Fruit fly (Drosophila melanogaster) whole organism, wandering third instar larva: Measurements from ENCODE around the gene CG7896.

Experiments
- CG32264 ChIP-seq: fragments of 200-800 bp; sonication (Bioruptor generic); optimal IDR thresholded peaks from 2 replicates; lab custom pipeline; 2016; ENCODE audit warnings: missing biosample characterization, missing genetic modification characterization
- CG9705 ChIP-seq: fragments of 200-800 bp; sonication (Bioruptor generic); optimal IDR thresholded peaks from 2 replicates; lab custom pipeline; 2018; ENCODE audit warnings: missing biosample characterization, mild to moderate bottlenecking, missing genetic modification characterization
- CrebA ChIP-seq: fragments of 200-800 bp; sonication (Bioruptor generic); optimal IDR thresholded peaks from 2 replicates; lab custom pipeline; 2016; ENCODE audit warnings: missing biosample characterization, mild to moderate bottlenecking, missing genetic modification characterization, borderline replicate concordance
- Dfd ChIP-seq: fragments of >200 bp; optimal IDR thresholded peaks from 2 replicates; lab custom pipeline; 2017; ENCODE audit warnings: missing biosample characterization, missing genetic modification characterization
- Dif ChIP-seq: fragments of 200-275, 200-300 bp; sonication (Bioruptor generic); optimal IDR thresholded peaks from 2 replicates; lab custom pipeline; 2018; ENCODE audit warnings: missing biosample characterization, missing genetic modification characterization; ENCODE audit not compliant: partially characterized antibody
- GATAd ChIP-seq: sonication (Bioruptor generic); optimal IDR thresholded peaks from 2 replicates; lab custom pipeline; 2016; ENCODE audit warnings: missing biosample characterization, missing genetic modification characterization
- HLH106 ChIP-seq: fragments of 200-800 bp; optimal IDR thresholded peaks from 3 replicates; lab custom pipeline; 2019; ENCODE audit warnings: missing biosample characterization, mild to moderate bottlenecking, missing genetic modification characterization, moderate library complexity
- Hnf4 ChIP-seq: fragments of 200-800 bp; sonication (Bioruptor generic); optimal IDR thresholded peaks from 2 replicates; lab custom pipeline; 2016; ENCODE audit warnings: missing biosample characterization, mild to moderate bottlenecking, missing genetic modification characterization
- Hr78 ChIP-seq: fragments of >200 bp; optimal IDR thresholded peaks from 2 replicates; lab custom pipeline; 2017; ENCODE audit warnings: missing biosample characterization, missing genetic modification characterization
- Jra ChIP-seq: sonication (Bioruptor generic); optimal IDR thresholded peaks from 2 replicates; lab custom pipeline; 2016; ENCODE audit warnings: missing biosample characterization, missing genetic modification characterization
- Mio ChIP-seq: sonication (Bioruptor generic); optimal IDR thresholded peaks from 2 replicates; lab custom pipeline; 2016; ENCODE audit warnings: missing biosample characterization, missing genetic modification characterization
- Myc ChIP-seq: fragments of >200 bp; optimal IDR thresholded peaks from 2 replicates; lab custom pipeline; 2017
- N ChIP-seq: fragments of >200 bp; optimal IDR thresholded peaks from 2 replicates; lab custom pipeline; 2018; ENCODE audit warnings: missing biosample characterization, missing external identifiers, missing genetic modification characterization
- OdsH ChIP-seq: fragments of 200-800 bp; sonication (Bioruptor generic); optimal IDR thresholded peaks from 2 replicates; lab custom pipeline; 2016; ENCODE audit warnings: missing biosample characterization, mild to moderate bottlenecking, missing genetic modification characterization
- Rel ChIP-seq, 2 experiments: fragments of 200-800 bp; sonication (Bioruptor generic) in 1 of 2; optimal IDR thresholded peaks; 2 replicates in 1 of 2; 3 replicates in 1 of 2; lab custom pipeline; 2016 to 2019; ENCODE audit warnings: mild to moderate bottlenecking in 2 of 2, missing biosample characterization in 2 of 2, missing genetic modification characterization in 2 of 2, moderate library complexity in 1 of 2
- Sp1 ChIP-seq: fragments of 200-800 bp; sonication (Bioruptor generic); optimal IDR thresholded peaks from 3 replicates; lab custom pipeline; 2019; ENCODE audit warnings: missing biosample characterization, mild to moderate bottlenecking, missing genetic modification characterization, moderate library complexity
- br ChIP-seq: fragments of 200-800 bp; sonication (Bioruptor generic); optimal IDR thresholded peaks from 2 replicates; lab custom pipeline; 2016; ENCODE audit warnings: missing biosample characterization, missing genetic modification characterization
- brk ChIP-seq: fragments of 200-800 bp; sonication (Bioruptor generic); optimal IDR thresholded peaks from 2 replicates; lab custom pipeline; 2016; ENCODE audit warnings: missing biosample characterization, mild to moderate bottlenecking, missing genetic modification characterization
- dl ChIP-seq, 2 experiments: fragments of 175-275, 200-275 bp in 1 of 2; fragments of 200-275 bp in 1 of 2; sonication (Bioruptor generic); optimal IDR thresholded peaks; lab custom pipeline; 2018; ENCODE audit warnings: mild to moderate bottlenecking in 2 of 2, missing biosample characterization in 2 of 2, missing genetic modification characterization in 2 of 2, moderate library complexity in 2 of 2; ENCODE audit not compliant: partially characterized antibody in 2 of 2, insufficient read depth in 1 of 2
- dsf ChIP-seq: sonication (Bioruptor generic); optimal IDR thresholded peaks from 2 replicates; lab custom pipeline; 2016; ENCODE audit warnings: missing biosample characterization, missing genetic modification characterization, borderline replicate concordance
- ey ChIP-seq: fragments of 200-800 bp; sonication (Bioruptor generic); optimal IDR thresholded peaks from 2 replicates; lab custom pipeline; 2016; ENCODE audit warnings: missing biosample characterization, missing genetic modification characterization
- foxo ChIP-seq, 2 experiments: fragments of 200-800 bp; sonication (Bioruptor generic); optimal IDR thresholded peaks; 2 replicates in 1 of 2; 3 replicates in 1 of 2; lab custom pipeline; 2016 to 2017; ENCODE audit warnings: missing biosample characterization in 2 of 2, missing genetic modification characterization in 2 of 2
- fru ChIP-seq: fragments of 200-800 bp; sonication (Bioruptor generic); optimal IDR thresholded peaks from 3 replicates; lab custom pipeline; 2016; ENCODE audit warnings: missing biosample characterization, mild to moderate bottlenecking, missing genetic modification characterization
- h ChIP-seq: fragments of 200-800 bp; sonication (Bioruptor generic); optimal IDR thresholded peaks from 3 replicates; lab custom pipeline; 2016; ENCODE audit warnings: missing biosample characterization, mild to moderate bottlenecking, missing genetic modification characterization
- jim ChIP-seq: fragments of 175-275, 200-325 bp; sonication (Bioruptor generic); optimal IDR thresholded peaks from 2 replicates; lab custom pipeline; 2016; ENCODE audit warnings: missing biosample characterization, mild to moderate bottlenecking, missing genetic modification characterization
- lola ChIP-seq: fragments of >200 bp; optimal IDR thresholded peaks from 2 replicates; lab custom pipeline; 2017; ENCODE audit warnings: missing biosample characterization, missing genetic modification characterization
- pan ChIP-seq: fragments of >200 bp; optimal IDR thresholded peaks from 2 replicates; lab custom pipeline; 2017
- psq ChIP-seq: fragments of 200-800 bp; sonication (Bioruptor generic); optimal IDR thresholded peaks from 3 replicates; lab custom pipeline; 2017; ENCODE audit warnings: missing biosample characterization, mild to moderate bottlenecking, missing genetic modification characterization, moderate library complexity
- rgr ChIP-seq: fragments of 200-800 bp; sonication (Bioruptor generic); optimal IDR thresholded peaks from 3 replicates; lab custom pipeline; 2016; ENCODE audit warnings: missing biosample characterization, mild to moderate bottlenecking, missing genetic modification characterization
- tai ChIP-seq: sonication (Bioruptor generic); optimal IDR thresholded peaks from 2 replicates; lab custom pipeline; 2016; ENCODE audit warnings: missing biosample characterization, missing genetic modification characterization
- woc ChIP-seq: sonication (Bioruptor generic); optimal IDR thresholded peaks from 2 replicates; lab custom pipeline; 2016; ENCODE audit warnings: missing biosample characterization, mild to moderate bottlenecking, missing genetic modification characterization

CG7896 gene

DNA sequence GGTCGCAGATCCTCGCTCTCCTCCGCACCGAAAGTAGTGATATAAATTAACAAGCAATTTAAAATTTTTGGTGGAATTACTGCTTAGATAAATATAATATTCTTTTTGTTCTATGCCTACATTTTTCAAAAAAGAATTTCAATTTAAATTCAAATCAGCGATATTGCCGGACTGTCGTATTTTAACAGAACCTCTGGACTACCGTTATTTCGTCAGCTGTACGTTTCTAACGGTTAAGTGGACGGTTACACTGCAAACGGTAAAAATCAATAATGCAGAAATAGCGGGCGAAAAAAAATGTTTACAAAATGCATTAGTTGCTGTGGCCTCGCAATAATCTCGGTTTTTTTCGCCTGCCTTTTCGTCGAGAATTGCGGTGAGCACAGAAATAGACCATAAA lies 17.1 kb downstream of the CG7896 start, which contains the start of gene Tace:
Tace (plus strand) TSS at position 245 of the 400 bp plus-strand sequence.
- TF ChIP-seq psq (GFP tag; lab: Kevin White, UChicago) = no peak
- TF ChIP-seq Dif (GFP tag; lab: Kevin White, UChicago) = no peak
- no peak for TF ChIP-seq fru (GFP tag; lab: Kevin White, UChicago)
- no peak for TF ChIP-seq Dfd
- TF ChIP-seq HLH106 (tag; lab: Kevin White, UChicago) = no peak
- no peak for TF ChIP-seq GATAd (GFP tag; lab: Kevin White, UChicago)
- TF ChIP-seq, all 38 proteins: peak for 0

DNA sequence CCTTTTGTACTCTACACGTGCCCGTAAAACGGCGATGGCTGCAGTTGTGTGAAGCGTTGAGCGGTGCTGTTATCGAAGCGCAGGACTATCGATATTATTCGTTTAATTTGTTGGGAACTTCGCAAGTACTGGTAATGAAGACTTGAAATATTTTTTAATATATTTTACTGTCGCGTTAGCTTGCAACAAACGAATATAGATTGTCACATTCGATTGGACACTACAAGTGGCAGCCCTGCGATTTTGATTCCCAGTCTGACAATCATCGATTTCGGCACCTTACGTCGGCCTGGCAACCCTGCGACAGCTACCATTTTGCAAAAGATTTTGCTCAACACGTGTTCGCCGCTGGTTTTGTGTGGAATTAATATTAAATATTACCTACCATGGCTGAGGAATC lies 21.4 kb downstream of the CG7896 start, which contains the start of the genes Nlp and Nph:
Nlp (plus strand) TSS at position 138 of the 400 bp plus-strand sequence.
Nph (minus strand) TSS at position 214 of the 400 bp plus-strand sequence.
- TF ChIP-seq OdsH (GFP tag; lab: Kevin White, UChicago) = peak; percentile 0
- peak; percentile 39 for TF ChIP-seq br (GFP tag; lab: Kevin White, UChicago)
- TF ChIP-seq ey (GFP tag; lab: Kevin White, UChicago) = no peak
- TF ChIP-seq psq (GFP tag; lab: Kevin White, UChicago) = peak; percentile 25
- peak; percentile 54 for TF ChIP-seq h (GFP tag; lab: Kevin White, UChicago)
- TF ChIP-seq Myc (lab: Kevin White, UChicago) = peak; percentile 76
- no peak for TF ChIP-seq lola (GFP tag; lab: Kevin White, UChicago)
- TF ChIP-seq tai (GFP tag; lab: Kevin White, UChicago) = no peak
- TF ChIP-seq foxo (GFP tag; optimal IDR thresholded peaks at IDR 0.05; lab: Kevin White, UChicago) = peak in 1 of 2 experiments; percentile 18
- TF ChIP-seq CrebA = no peak
- no peak for TF ChIP-seq dsf (GFP tag; lab: Kevin White, UChicago)
- no peak for TF ChIP-seq Hnf4 (GFP tag; lab: Kevin White, UChicago)
- no peak for TF ChIP-seq CG9705 (GFP tag; lab: Kevin White, UChicago)
- peak; percentile 29 for TF ChIP-seq HLH106 (tag; lab: Kevin White, UChicago)
- no peak for TF ChIP-seq Jra (GFP tag; lab: Kevin White, UChicago)
- TF ChIP-seq Sp1 (GFP tag; lab: Kevin White, UChicago) = peak; percentile 37
- TF ChIP-seq rgr (GFP tag; lab: Kevin White, UChicago) = peak; percentile 50
- no peak for TF ChIP-seq Rel (GFP tag; optimal IDR thresholded peaks at IDR 0.05; lab: Kevin White, UChicago)
- TF ChIP-seq Rel (tag; optimal IDR thresholded peaks at IDR 0.05; lab: Kevin White, UChicago) = peak; percentile 36
- no peak for TF ChIP-seq CG32264 (GFP tag; lab: Kevin White, UChicago)
- TF ChIP-seq Hr78 (GFP tag; lab: Kevin White, UChicago) = no peak
- no peak for TF ChIP-seq jim

DNA sequence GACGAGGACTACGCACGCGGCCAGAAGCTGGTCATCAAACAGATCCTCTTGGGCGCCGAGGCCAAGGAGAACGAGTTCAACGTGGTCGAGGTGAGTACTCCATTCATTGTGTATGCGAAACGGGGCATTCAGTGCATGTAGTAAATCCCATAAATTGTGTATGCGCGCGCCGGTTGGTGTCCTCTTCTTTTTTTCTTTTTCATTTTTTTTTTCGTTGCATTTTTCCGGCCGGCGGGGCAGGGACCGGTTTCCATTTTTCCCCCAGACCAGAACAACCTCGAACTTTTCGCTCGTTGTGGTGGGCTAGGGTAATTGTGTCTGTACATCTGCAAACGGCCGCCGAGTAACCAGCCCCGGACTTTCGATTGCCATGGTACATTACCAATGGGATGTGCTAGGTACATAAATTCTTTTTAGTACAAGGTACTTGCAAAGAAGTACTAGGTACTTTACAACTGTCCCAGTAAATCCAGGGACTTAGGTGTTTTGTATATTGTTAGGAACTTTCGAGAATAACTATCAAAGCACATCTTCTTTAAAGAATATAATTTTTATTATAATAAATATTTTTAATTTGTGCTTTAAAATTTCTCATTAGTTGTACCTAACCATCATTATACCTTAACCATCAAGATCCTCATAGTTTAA lies 22.2 kb downstream of the CG7896 start:
- TF ChIP-seq woc (GFP tag; lab: Kevin White, UChicago) (no peak), ey (GFP tag; lab: Kevin White, UChicago) (no peak), foxo (GFP tag; optimal IDR thresholded peaks at IDR 0.05; lab: Kevin White, UChicago) (peak in 1 of 2 experiments; percentile 2), tai (GFP tag; lab: Kevin White, UChicago) (no peak)

DNA sequence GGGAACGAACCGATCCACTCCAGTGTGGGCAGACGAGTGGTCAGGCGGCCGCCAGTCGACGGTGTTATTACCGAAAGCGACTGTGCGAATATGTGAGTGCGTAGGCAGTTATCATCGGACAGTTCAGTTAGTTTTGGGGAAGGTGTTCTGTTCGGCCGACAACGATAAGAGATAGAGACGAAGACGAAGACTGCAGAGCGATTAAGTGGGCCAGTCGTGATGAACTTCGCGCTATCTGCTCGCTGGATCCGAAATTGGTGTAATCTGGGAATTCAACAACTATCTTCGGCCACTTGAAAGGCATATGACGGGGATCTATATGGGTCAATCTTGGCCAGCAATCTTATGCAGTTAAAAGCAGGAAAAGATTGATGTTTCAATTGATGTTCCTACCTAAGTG lies 25.9 kb downstream of the CG7896 start, which contains the start of gene CG7912:
CG7912 (minus strand) TSS at position 17 of the 400 bp plus-strand sequence.
- TF ChIP-seq foxo (GFP tag; optimal IDR thresholded peaks at IDR 0.05; lab: Kevin White, UChicago) = no peak
- TF ChIP-seq h (GFP tag; lab: Kevin White, UChicago) = no peak
- no peak for TF ChIP-seq N
- no peak for TF ChIP-seq Hnf4 (GFP tag; lab: Kevin White, UChicago)
- no peak for TF ChIP-seq fru (GFP tag; lab: Kevin White, UChicago)
- TF ChIP-seq Mio = no peak
- TF ChIP-seq rgr (GFP tag; lab: Kevin White, UChicago) = no peak
- TF ChIP-seq dl (GFP tag; optimal IDR thresholded peaks at IDR 0.05; lab: Kevin White, UChicago; ENCODE audit: insufficient read depth in 1 of 2, partially characterized antibody in 2 of 2) = no peak
- TF ChIP-seq pan (lab: Kevin White, UChicago) = no peak
- no peak for TF ChIP-seq brk (GFP tag; lab: Kevin White, UChicago)
- TF ChIP-seq Sp1 (GFP tag; lab: Kevin White, UChicago) = no peak
- no peak for TF ChIP-seq woc (GFP tag; lab: Kevin White, UChicago)
- TF ChIP-seq jim = no peak
- no peak for TF ChIP-seq Rel (GFP tag; optimal IDR thresholded peaks at IDR 0.05; lab: Kevin White, UChicago)
- no peak for TF ChIP-seq Rel (tag; optimal IDR thresholded peaks at IDR 0.05; lab: Kevin White, UChicago)
- no peak for TF ChIP-seq ey (GFP tag; lab: Kevin White, UChicago)
- no peak for TF ChIP-seq Jra (GFP tag; lab: Kevin White, UChicago)
- TF ChIP-seq, all 38 proteins: peak for 0
